Fruit fly (Drosophila melanogaster): ENCODE data around the gene CG10713.

The CG10713 gene

DNA sequence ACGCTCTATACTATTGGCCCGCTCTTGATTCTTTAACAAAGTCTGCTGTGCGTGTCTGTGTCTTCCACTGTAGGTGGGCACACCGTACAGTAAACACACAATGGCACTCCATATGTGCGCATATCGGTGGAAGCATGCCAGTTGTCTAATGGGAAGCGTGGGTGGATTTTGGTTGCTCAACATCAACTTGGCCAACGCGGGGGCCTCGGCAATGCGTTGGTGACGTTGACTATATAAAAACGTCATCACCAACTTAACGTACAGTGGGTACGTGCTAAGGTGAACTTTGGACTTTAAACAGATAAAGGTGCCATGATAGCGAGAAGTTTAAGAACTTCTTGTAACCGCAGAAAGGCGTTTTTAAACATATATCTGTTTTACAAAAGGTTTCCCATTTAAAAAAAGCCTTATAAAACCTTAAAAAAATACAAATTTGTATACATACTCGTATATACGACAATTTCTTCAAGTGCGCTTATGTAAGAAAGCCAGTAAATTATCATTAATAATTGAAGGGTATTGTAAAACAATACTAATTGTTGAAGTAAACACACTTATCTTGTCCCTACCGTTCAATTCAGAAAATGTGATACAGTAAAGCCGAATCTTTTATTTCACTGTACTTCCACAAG, 44.7 kb upstream of the CG10713 start (continued):
- TF ChIP-seq ash1 (GFP tag; optimal IDR thresholded peaks at IDR 0.05) (no peak), bbx (GFP tag; IDR thresholded peaks at IDR 0.05; ENCODE audit: partially characterized antibody) (no peak), Meics (GFP tag; optimal IDR thresholded peaks at IDR 0.05) (peak; percentile 81), slou (GFP tag; optimal IDR thresholded peaks at IDR 0.05) (no peak), unpg (GFP tag; optimal IDR thresholded peaks at IDR 0.05) (peak; percentile 31), ken (GFP tag; IDR thresholded peaks at IDR 0.05) (no peak), CG14710 (tag; optimal IDR thresholded peaks at IDR 0.05) (no peak), CG4360 (GFP tag; IDR thresholded peaks at IDR 0.05) (no peak), CG7963 (GFP tag; IDR thresholded peaks at IDR 0.05; ENCODE audit: partially characterized antibody) (no peak), CG6683 (GFP tag; optimal IDR thresholded peaks at IDR 0.05) (no peak), CG17612 (GFP tag; IDR thresholded peaks at IDR 0.05) (no peak), sima (GFP tag; optimal IDR thresholded peaks at IDR 0.05) (no peak), CG17829 (tag; optimal IDR thresholded peaks at IDR 0.05) (no peak), CG4707 (GFP tag; optimal IDR thresholded peaks at IDR 0.05) (no peak), kah (GFP tag; optimal IDR thresholded peaks at IDR 0.05) (no peak), HLH4C (GFP tag; IDR thresholded peaks at IDR 0.05; ENCODE audit: partially characterized antibody) (no peak), CG6791 (GFP tag; IDR thresholded peaks at IDR 0.05; ENCODE audit: partially characterized antibody) (no peak), crol (GFP tag; IDR thresholded peaks at IDR 0.05) (no peak), CG8478 (optimal IDR thresholded peaks at IDR 0.05) (no peak), MESR4 (GFP tag; optimal IDR thresholded peaks at IDR 0.05) (no peak), bcd (GFP tag; optimal IDR thresholded peaks at IDR 0.05) (peak; percentile 58), Oaz (GFP tag; IDR thresholded peaks at IDR 0.05) (0 out of 2 replicates have a peak, but pooled peaks have one; percentile 28), BtbVII (GFP tag; optimal IDR thresholded peaks at IDR 0.05) (peak; percentile 69), MTF-1 (GFP tag; optimal IDR thresholded peaks at IDR 0.05; ENCODE audit: borderline replicate concordance) (no peak), CG6689 (GFP tag; IDR thresholded peaks at IDR 0.05) (peak; percentile 38), ac (GFP tag; optimal IDR thresholded peaks at IDR 0.05) (no peak), sc (optimal IDR thresholded peaks at IDR 0.05) (no peak), sc (GFP tag; optimal IDR thresholded peaks at IDR 0.05) (no peak), CG12744 (GFP tag; optimal IDR thresholded peaks at IDR 0.05) (no peak), CG1832 (GFP tag; optimal IDR thresholded peaks at IDR 0.05) (no peak), ftz-f1 (GFP tag; optimal IDR thresholded peaks at IDR 0.05) (no peak), Mrtf (GFP tag; IDR thresholded peaks at IDR 0.05) (no peak), Antp (GFP tag; optimal IDR thresholded peaks at IDR 0.05) (peak; percentile 19), CG10431 (GFP tag; optimal IDR thresholded peaks at IDR 0.05) (no peak), jing (GFP tag; optimal IDR thresholded peaks at IDR 0.05) (no peak), Chrac-16 (GFP tag; optimal IDR thresholded peaks at IDR 0.05) (no peak), HLHmδ (GFP tag; optimal IDR thresholded peaks at IDR 0.05) (no peak), nmo (GFP tag; optimal IDR thresholded peaks at IDR 0.05) (peak; percentile 43), Lhr (GFP tag; optimal IDR thresholded peaks at IDR 0.05) (no peak), ara (GFP tag; IDR thresholded peaks at IDR 0.05) (no peak), Mes4 (GFP tag; optimal IDR thresholded peaks at IDR 0.05) (no peak), seq (GFP tag; IDR thresholded peaks at IDR 0.05) (peak; percentile 13; the same call in 1 of the 2 replicates), z (GFP tag; IDR thresholded peaks at IDR 0.05) (no peak), Blimp-1 (GFP tag; optimal IDR thresholded peaks at IDR 0.05) (peak; percentile 14), CG14965 (GFP tag; optimal IDR thresholded peaks at IDR 0.05; ENCODE audit: borderline replicate concordance) (no peak), CG8924 (tag; optimal IDR thresholded peaks at IDR 0.05) (peak; percentile 46), CG7556 (GFP tag; optimal IDR thresholded peaks at IDR 0.05) (peak; percentile 59), yki (optimal IDR thresholded peaks at IDR 0.05) (no peak), CG8281 (tag; optimal IDR thresholded peaks at IDR 0.05) (peak; percentile 0), CG2129 (GFP tag; IDR thresholded peaks at IDR 0.05; ENCODE audit: partially characterized antibody) (no peak), CG4328 (GFP tag; optimal IDR thresholded peaks at IDR 0.05) (no peak)
